Fruit fly (Drosophila melanogaster): ENCODE data around the gene intr.

dm6 chr3R:28831172-28831571, 40.9 kb downstream of the intr start:
- no peak for TF ChIP-seq CTCF (optimal IDR thresholded peaks at IDR 0.05)
- TF ChIP-seq CG8478 (optimal IDR thresholded peaks at IDR 0.05) = no peak
